Fruit fly (Drosophila melanogaster) whole organism, embryonic: ENCODE measurements around the gene CG16758.

Experiments
- Asciz ChIP-seq: fragments of 200-800 bp; sonication (Bioruptor generic); optimal IDR thresholded peaks from 2 replicates; lab custom pipeline; 2017; ENCODE audit warnings: missing biosample characterization, mild to moderate bottlenecking, missing genetic modification characterization, missing genetic modification reagents
- CG10267 ChIP-seq: fragments of 200-800 bp; sonication (Bioruptor generic); optimal IDR thresholded peaks from 2 replicates; lab custom pipeline; 2018; ENCODE audit warnings: missing biosample characterization, mild to moderate bottlenecking, missing genetic modification characterization, moderate library complexity
- CG10431 ChIP-seq: fragments of 200-800 bp; sonication (Bioruptor generic); optimal IDR thresholded peaks from 3 replicates; lab custom pipeline; 2018; ENCODE audit warnings: missing biosample characterization, mild to moderate bottlenecking, missing genetic modification characterization
- CG10565 ChIP-seq: fragments of 200-800 bp; sonication (Bioruptor generic); optimal IDR thresholded peaks from 3 replicates; lab custom pipeline; 2016; ENCODE audit warnings: missing biosample characterization, mild to moderate bottlenecking, missing genetic modification characterization
- CG11723 ChIP-seq: fragments of 200-800 bp; sonication (Bioruptor generic); optimal IDR thresholded peaks from 2 replicates; lab custom pipeline; 2017; ENCODE audit warnings: missing biosample characterization, mild to moderate bottlenecking, missing genetic modification characterization
- CG12942 ChIP-seq: fragments of 200-800 bp; sonication (Bioruptor generic); optimal IDR thresholded peaks from 3 replicates; lab custom pipeline; 2016; ENCODE audit warnings: missing biosample characterization, missing genetic modification characterization
- CG14441 ChIP-seq: fragments of 200-800 bp; sonication (Bioruptor generic); IDR thresholded peaks from 2 replicates; pipeline ENCODE4 v1.3.6; 2022; ENCODE audit warnings: missing biosample characterization, missing genetic modification characterization
- CG15011 ChIP-seq: fragments of 200-800 bp; sonication (Bioruptor generic); optimal IDR thresholded peaks from 3 replicates; lab custom pipeline; 2018; ENCODE audit warnings: missing biosample characterization, mild to moderate bottlenecking, missing genetic modification characterization
- CG15073 ChIP-seq: fragments of 200-800 bp; sonication (Bioruptor generic); optimal IDR thresholded peaks from 2 replicates; lab custom pipeline; 2016; ENCODE audit warnings: missing biosample characterization, missing genetic modification characterization
- CG15269 ChIP-seq: fragments of 200-800 bp; sonication (Bioruptor generic); optimal IDR thresholded peaks from 2 replicates; lab custom pipeline; 2018; ENCODE audit warnings: missing biosample characterization, mild to moderate bottlenecking, missing genetic modification characterization, moderate library complexity
- CG16813 ChIP-seq: fragments of 200-800 bp; sonication (Bioruptor generic); IDR thresholded peaks from 3 replicates; pipeline ENCODE4 v1.3.6; 2022; ENCODE audit warnings: missing biosample characterization, missing genetic modification characterization; ENCODE audit not compliant: partially characterized antibody
- CG17612 ChIP-seq: fragments of 200-800 bp; sonication (Bioruptor generic); IDR thresholded peaks from 2 replicates; pipeline ENCODE4 v1.3.6; 2022; ENCODE audit warnings: missing biosample characterization, missing genetic modification characterization
- CG18764 ChIP-seq: fragments of 200-800 bp; sonication (Bioruptor generic); optimal IDR thresholded peaks from 3 replicates; lab custom pipeline; 2016; ENCODE audit warnings: missing biosample characterization, missing genetic modification characterization
- CG31365 ChIP-seq: fragments of 200-800 bp; sonication (Bioruptor generic); optimal IDR thresholded peaks from 2 replicates; lab custom pipeline; 2018; ENCODE audit warnings: missing biosample characterization, mild to moderate bottlenecking, missing genetic modification characterization
- CG34422 ChIP-seq: fragments of 200-800 bp; sonication (Bioruptor generic); IDR thresholded peaks from 3 replicates; pipeline ENCODE4 v1.3.6; 2022; ENCODE audit warnings: missing biosample characterization, missing genetic modification characterization
- CG43689 ChIP-seq: fragments of 200-800 bp; sonication (Bioruptor generic); IDR thresholded peaks from 2 replicates; pipeline ENCODE4 v1.3.6; 2022; ENCODE audit warnings: missing biosample characterization, missing genetic modification characterization
- CG5953 ChIP-seq: fragments of 200-800 bp; sonication (Bioruptor generic); IDR thresholded peaks from 2 replicates; pipeline ENCODE4 v1.3.6; 2022; ENCODE audit warnings: missing biosample characterization, missing genetic modification characterization
- CG7357 ChIP-seq: fragments of 200-800 bp; sonication (Bioruptor generic); IDR thresholded peaks from 3 replicates; pipeline ENCODE4 v1.3.6; 2022; ENCODE audit warnings: missing biosample characterization, missing genetic modification characterization
- CG7556 ChIP-seq: fragments of 200-800 bp; sonication (Bioruptor generic); optimal IDR thresholded peaks from 2 replicates; lab custom pipeline; 2017; ENCODE audit warnings: missing biosample characterization, mild to moderate bottlenecking, missing genetic modification characterization
- CG7987 ChIP-seq: fragments of 200-800 bp; sonication (Bioruptor generic); optimal IDR thresholded peaks from 2 replicates; lab custom pipeline; 2018; ENCODE audit warnings: missing biosample characterization, mild to moderate bottlenecking, missing genetic modification characterization, moderate library complexity
- CG8388 ChIP-seq: fragments of 200-800 bp; sonication (Bioruptor generic); optimal IDR thresholded peaks from 2 replicates; lab custom pipeline; 2019; ENCODE audit warnings: missing biosample characterization, mild to moderate bottlenecking, missing genetic modification characterization, moderate library complexity
- CG9215 ChIP-seq: fragments of 200-800 bp; sonication (Bioruptor generic); IDR thresholded peaks from 2 replicates; pipeline ENCODE4 v1.3.6; 2022; ENCODE audit warnings: missing biosample characterization, missing genetic modification characterization
- CG9437 ChIP-seq: fragments of 200-800 bp; sonication (Bioruptor generic); optimal IDR thresholded peaks from 2 replicates; lab custom pipeline; 2018; ENCODE audit warnings: missing biosample characterization, mild to moderate bottlenecking, missing genetic modification characterization
- CG9932 ChIP-seq: fragments of 200-800 bp; sonication (Bioruptor generic); IDR thresholded peaks from 2 replicates; pipeline ENCODE4 v1.3.6; 2022; ENCODE audit warnings: missing biosample characterization, missing genetic modification characterization
- Dip2 ChIP-seq: fragments of 200-800 bp; sonication (Bioruptor generic); IDR thresholded peaks from 2 replicates; pipeline ENCODE4 v1.3.6; 2022; ENCODE audit warnings: missing biosample characterization, missing genetic modification characterization
- Dref ChIP-seq: fragments of 200-800 bp; sonication (Bioruptor generic); IDR thresholded peaks from 2 replicates; pipeline ENCODE4 v1.3.6; 2022; ENCODE audit warnings: missing biosample characterization, missing genetic modification characterization
- ERR ChIP-seq: fragments of 200-800 bp; sonication (Bioruptor generic); optimal IDR thresholded peaks from 2 replicates; lab custom pipeline; 2016; ENCODE audit warnings: missing biosample characterization, missing genetic modification characterization
- Elba2 ChIP-seq: fragments of 200-800 bp; sonication (Bioruptor generic); optimal IDR thresholded peaks from 3 replicates; lab custom pipeline; 2016; ENCODE audit warnings: missing biosample characterization, missing genetic modification characterization
- Ets65A ChIP-seq: fragments of 200-800 bp; sonication (Bioruptor generic); peaks from one replicate; lab custom pipeline; 2016; ENCODE audit warnings: missing biosample characterization, missing genetic modification characterization
- H15 ChIP-seq: fragments of 200-800 bp; sonication (Bioruptor generic); IDR thresholded peaks from 3 replicates; pipeline ENCODE4 v1.3.6; 2022; ENCODE audit warnings: missing biosample characterization, missing genetic modification characterization
- MESR4 ChIP-seq: fragments of 200-800 bp; sonication (Bioruptor generic); optimal IDR thresholded peaks from 2 replicates; lab custom pipeline; 2018; ENCODE audit warnings: missing biosample characterization, mild to moderate bottlenecking, missing genetic modification characterization, moderate library complexity
- Nf-YC ChIP-seq: fragments of 200-800 bp; optimal IDR thresholded peaks from 3 replicates; lab custom pipeline; 2019; ENCODE audit warnings: missing biosample characterization, mild to moderate bottlenecking, missing genetic modification characterization, moderate library complexity
- Oaz ChIP-seq: fragments of 200-800 bp; sonication (Bioruptor generic); IDR thresholded peaks from 2 replicates; pipeline ENCODE4 v1.3.6; 2022; ENCODE audit warnings: missing biosample characterization, missing genetic modification characterization
- Oli ChIP-seq: fragments of 200-800 bp; sonication (Bioruptor generic); optimal IDR thresholded peaks from 2 replicates; lab custom pipeline; 2018; ENCODE audit warnings: missing biosample characterization, mild to moderate bottlenecking, missing genetic modification characterization, moderate library complexity
- Opbp ChIP-seq: fragments of 200-800 bp; sonication (Bioruptor generic); IDR thresholded peaks from 3 replicates; pipeline ENCODE4 v1.3.6; 2022; ENCODE audit warnings: missing biosample characterization, missing genetic modification characterization; ENCODE audit not compliant: partially characterized antibody
- Sry-δ ChIP-seq: fragments of 200-800 bp; sonication (Bioruptor generic); optimal IDR thresholded peaks from 2 replicates; lab custom pipeline; 2016; ENCODE audit warnings: missing biosample characterization, missing genetic modification characterization
- bowl ChIP-seq: fragments of 200-800 bp; sonication (Bioruptor generic); IDR thresholded peaks from 2 replicates; pipeline ENCODE4 v1.3.6; 2022; ENCODE audit warnings: missing biosample characterization, missing genetic modification characterization
- bsh ChIP-seq, 2 experiments: fragments of 200-800 bp; sonication (Bioruptor generic); optimal IDR thresholded peaks; 2 replicates each; lab custom pipeline; 2017 to 2018; ENCODE audit warnings: mild to moderate bottlenecking in 2 of 2, missing biosample characterization in 2 of 2, missing genetic modification characterization in 2 of 2, moderate library complexity in 1 of 2
- cg ChIP-seq: fragments of 200-800 bp; sonication (Bioruptor generic); optimal IDR thresholded peaks from 3 replicates; lab custom pipeline; 2019; ENCODE audit warnings: missing biosample characterization, mild to moderate bottlenecking, missing genetic modification characterization, moderate library complexity
- en ChIP-seq: fragments of 200-800 bp; sonication (Bioruptor generic); optimal IDR thresholded peaks from 2 replicates; lab custom pipeline; 2016; ENCODE audit warnings: missing biosample characterization, missing genetic modification characterization
- eve ChIP-seq, 2 experiments: fragments of >200 bp; optimal IDR thresholded peaks; 2 replicates each; lab custom pipeline; 2017; ENCODE audit warnings: missing biosample characterization in 2 of 2, missing genetic modification characterization in 2 of 2
- gsb-n ChIP-seq: fragments of 200-800 bp; sonication (Bioruptor generic); optimal IDR thresholded peaks from 3 replicates; lab custom pipeline; 2018; ENCODE audit warnings: missing biosample characterization, mild to moderate bottlenecking, missing genetic modification characterization
- gt ChIP-seq: fragments of 200-800 bp; sonication (Bioruptor generic); IDR thresholded peaks from 2 replicates; pipeline ENCODE4 v1.3.6; 2022; ENCODE audit warnings: missing biosample characterization, missing genetic modification characterization
- kay ChIP-seq: fragments of 200-800 bp; sonication (Bioruptor generic); optimal IDR thresholded peaks from 2 replicates; lab custom pipeline; 2016; ENCODE audit warnings: missing biosample characterization, missing genetic modification characterization
- odd ChIP-seq: fragments of 200-800 bp; sonication (Bioruptor generic); optimal IDR thresholded peaks from 2 replicates; lab custom pipeline; 2017; ENCODE audit warnings: missing biosample characterization, mild to moderate bottlenecking, missing genetic modification characterization
- pfk ChIP-seq: fragments of 200-800 bp; sonication (Bioruptor generic); optimal IDR thresholded peaks from 2 replicates; lab custom pipeline; 2018; ENCODE audit warnings: missing biosample characterization, mild to moderate bottlenecking, missing genetic modification characterization, moderate library complexity
- so ChIP-seq: fragments of 200-800 bp; sonication (Bioruptor generic); IDR thresholded peaks from 3 replicates; pipeline ENCODE4 v1.3.6; 2022; ENCODE audit warnings: missing biosample characterization, missing genetic modification characterization
- tll ChIP-seq, 2 experiments: fragments of 200-800 bp in 1 of 2; fragments of >200 bp in 1 of 2; sonication (Bioruptor generic) in 1 of 2; optimal IDR thresholded peaks; 2 replicates each; lab custom pipeline; 2017 to 2019; ENCODE audit warnings: missing biosample characterization in 2 of 2, missing genetic modification characterization in 2 of 2, mild to moderate bottlenecking in 1 of 2, moderate library complexity in 1 of 2

The CG16758 gene

dm6 chr3L:2531386-2532176 is 28.2 kb upstream of the CG16758 start (continued):
- peak; percentile 90 for TF ChIP-seq odd (GFP tag; lab: Kevin White, UChicago)
- TF ChIP-seq tll (GFP tag; optimal IDR thresholded peaks at IDR 0.05; lab: Kevin White, UChicago): no peak
- TF ChIP-seq CG15011 (GFP tag; lab: Kevin White, UChicago): peak; percentile 42
- TF ChIP-seq CG14441 (GFP tag; lab: Robert Waterston, UW): peak; percentile 66
- peak; percentile 64; the same call in 1 of the 2 replicates for TF ChIP-seq CG5953 (GFP tag; lab: Robert Waterston, UW)
- TF ChIP-seq CG9932 (GFP tag; lab: Robert Waterston, UW): peak; percentile 86
- TF ChIP-seq CG10565 (GFP tag; lab: Kevin White, UChicago): no peak
- TF ChIP-seq CG9437 (GFP tag; lab: Kevin White, UChicago): peak; percentile 71
- TF ChIP-seq CG12942: peak; percentile 21
- peak; percentile 91 for TF ChIP-seq Asciz (GFP tag; lab: Kevin White, UChicago)
- TF ChIP-seq CG8388 (GFP tag; lab: Kevin White, UChicago): peak; percentile 56
- TF ChIP-seq bsh (GFP tag; optimal IDR thresholded peaks at IDR 0.05; lab: Kevin White, UChicago): peak; percentile 28 to 75
- peak; percentile 68 for TF ChIP-seq CG11723 (GFP tag; lab: Kevin White, UChicago)
- TF ChIP-seq CG16813 (GFP tag; lab: Robert Waterston, UW): no peak
- TF ChIP-seq kay: no peak
- peak; percentile 98 for TF ChIP-seq Ets65A
- TF ChIP-seq CG34422 (GFP tag; lab: Robert Waterston, UW): peak; percentile 76
- peak; percentile 71 for TF ChIP-seq CG10267 (tag; lab: Kevin White, UChicago)
- TF ChIP-seq Oli (tag; lab: Kevin White, UChicago): peak; percentile 53
- peak; percentile 37; the same call in 1 of the 3 replicates for TF ChIP-seq Opbp (GFP tag; lab: Robert Waterston, UW)
- TF ChIP-seq CG15073: no peak
- peak; percentile 60 for TF ChIP-seq CG18764 (GFP tag; lab: Kevin White, UChicago)
- peak; percentile 56; the same call in 1 of the 2 replicates for TF ChIP-seq bowl (GFP tag; lab: Robert Waterston, UW)
- peak; percentile 35 for TF ChIP-seq Sry-δ (GFP tag; lab: Kevin White, UChicago)
- TF ChIP-seq H15 (GFP tag; lab: Robert Waterston, UW): peak; percentile 65
- peak; percentile 80 for TF ChIP-seq CG10431
- TF ChIP-seq Elba2 (GFP tag; lab: Kevin White, UChicago): peak; percentile 13
- TF ChIP-seq CG17612 (GFP tag; lab: Robert Waterston, UW): no peak; the same call in 1 of the 2 replicates
- TF ChIP-seq CG7357 (GFP tag; lab: Robert Waterston, UW): peak; percentile 47; the same call in 1 of the 3 replicates
- peak in 1 of 2 experiments; percentile 86 for TF ChIP-seq eve (GFP tag; optimal IDR thresholded peaks at IDR 0.05; lab: Kevin White, UChicago)
- TF ChIP-seq gsb-n (tag; lab: Kevin White, UChicago): peak; percentile 78
- TF ChIP-seq cg (GFP tag; lab: Kevin White, UChicago): peak; percentile 62
- no peak for TF ChIP-seq ERR (GFP tag; lab: Kevin White, UChicago)
- peak; percentile 42 for TF ChIP-seq Dref (GFP tag; lab: Robert Waterston, UW)
- 0 out of 2 replicates have a peak, but pooled peaks have one; percentile 11 for TF ChIP-seq gt (GFP tag; lab: Robert Waterston, UW)
- TF ChIP-seq so (GFP tag; lab: Robert Waterston, UW): peak; percentile 79
- peak; percentile 8 for TF ChIP-seq pfk (GFP tag; lab: Kevin White, UChicago)
- peak; percentile 20 for TF ChIP-seq en (GFP tag; lab: Kevin White, UChicago)
- peak; percentile 98 for TF ChIP-seq CG31365 (tag; lab: Kevin White, UChicago)
- TF ChIP-seq CG7987: peak; percentile 21
- peak; percentile 18; the same call in 1 of the 2 replicates for TF ChIP-seq CG43689 (GFP tag; lab: Robert Waterston, UW)
- peak; percentile 63 for TF ChIP-seq CG9215 (GFP tag; lab: Robert Waterston, UW)
- peak; percentile 47 for TF ChIP-seq Oaz
- TF ChIP-seq CG7556: peak; percentile 39
- TF ChIP-seq Nf-YC: peak; percentile 45
- peak; percentile 86 for TF ChIP-seq Dip2 (GFP tag; lab: Robert Waterston, UW)
- TF ChIP-seq CG15269 (tag; lab: Kevin White, UChicago): peak; percentile 73
- peak; percentile 18 for TF ChIP-seq MESR4 (GFP tag; lab: Kevin White, UChicago)
